Fruit fly (Drosophila melanogaster): ENCODE data around the gene acs.

The acs gene

dm6 chr3L:1968805-1969378 lies 2.5 kb upstream of the acs start:
- TF ChIP-seq NfI (GFP tag; optimal IDR thresholded peaks at IDR 0.05) (no peak), HHEX (GFP tag; optimal IDR thresholded peaks at IDR 0.05) (peak; percentile 6), CG34376 (GFP tag; optimal IDR thresholded peaks at IDR 0.05) (peak; percentile 27), sd (tag; optimal IDR thresholded peaks at IDR 0.05) (peak; percentile 18), Aef1 (GFP tag; IDR thresholded peaks at IDR 0.05) (no peak), Pdp1 (GFP tag; optimal IDR thresholded peaks at IDR 0.05) (peak in 1 of 2 experiments; percentile 87), Med (GFP tag) (peak; percentile 4), Ets65A (GFP tag) (peak; percentile 56), sens (GFP tag) (no peak), GATAe (GFP tag; conservative IDR thresholded peaks at IDR 0.05) (0 out of 2 replicates have a peak, but pooled peaks have one; percentile 19), sug (tag; optimal IDR thresholded peaks at IDR 0.05) (peak; percentile 30), exex (tag; optimal IDR thresholded peaks at IDR 0.05) (peak; percentile 35), CG13296 (GFP tag; optimal IDR thresholded peaks at IDR 0.05) (peak; percentile 16), Sry-β (GFP tag; optimal IDR thresholded peaks at IDR 0.05) (no peak), mirr (GFP tag; optimal IDR thresholded peaks at IDR 0.05) (peak; percentile 79), lab (GFP tag; optimal IDR thresholded peaks at IDR 0.05) (peak; percentile 8), CG10147 (GFP tag; optimal IDR thresholded peaks at IDR 0.05) (no peak)

- no peak for TF ChIP-seq tna (GFP tag; IDR thresholded peaks at IDR 0.05; ENCODE audit: partially characterized antibody)
- no peak for TF ChIP-seq Spps (tag; optimal IDR thresholded peaks at IDR 0.05)
- TF ChIP-seq Hr51 (GFP tag; optimal IDR thresholded peaks at IDR 0.05), result no peak
- TF ChIP-seq amos (GFP tag; IDR thresholded peaks at IDR 0.05; ENCODE audit: partially characterized antibody), result peak; percentile 22; the same call in 1 of the 2 replicates
- no peak for TF ChIP-seq Rx (GFP tag; IDR thresholded peaks at IDR 0.05)
- no peak for TF ChIP-seq vnd (GFP tag; IDR thresholded peaks at IDR 0.05; ENCODE audit: partially characterized antibody)
- TF ChIP-seq CG1602 (GFP tag; optimal IDR thresholded peaks at IDR 0.05), result no peak
- TF ChIP-seq CG12299 (tag; optimal IDR thresholded peaks at IDR 0.05), result no peak
- peak in 1 of 2 experiments; percentile 36 for TF ChIP-seq Trl (optimal IDR thresholded peaks at IDR 0.05)
- no peak for TF ChIP-seq Trl (GFP tag; optimal IDR thresholded peaks at IDR 0.05)
- no peak for TF ChIP-seq crc (GFP tag; optimal IDR thresholded peaks at IDR 0.05)
- no peak for TF ChIP-seq CG6854 (GFP tag; optimal IDR thresholded peaks at IDR 0.05)
- no peak for TF ChIP-seq CG14965 (GFP tag; optimal IDR thresholded peaks at IDR 0.05; ENCODE audit: borderline replicate concordance)
- no peak for TF ChIP-seq CG3065 (GFP tag; optimal IDR thresholded peaks at IDR 0.05)
- peak; percentile 42 for TF ChIP-seq CG12659 (GFP tag; optimal IDR thresholded peaks at IDR 0.05)
- no peak for TF ChIP-seq gt (GFP tag; IDR thresholded peaks at IDR 0.05)
- no peak for TF ChIP-seq CG4404 (GFP tag; IDR thresholded peaks at IDR 0.05)
- no peak for TF ChIP-seq CG10209 (GFP tag; optimal IDR thresholded peaks at IDR 0.05)
- TF ChIP-seq Atf3 (GFP tag; optimal IDR thresholded peaks at IDR 0.05), result no peak
- TF ChIP-seq Xrp1 (GFP tag; IDR thresholded peaks at IDR 0.05), result 0 out of 2 replicates have a peak, but pooled peaks have one; percentile 17
- no peak for TF ChIP-seq Camta (GFP tag; optimal IDR thresholded peaks at IDR 0.05)
- no peak for TF ChIP-seq ara (GFP tag; IDR thresholded peaks at IDR 0.05)
- TF ChIP-seq sens-2 (GFP tag; IDR thresholded peaks at IDR 0.05), result no peak
- no peak for TF ChIP-seq Oaz (GFP tag; IDR thresholded peaks at IDR 0.05)
- TF ChIP-seq sisA (GFP tag; IDR thresholded peaks at IDR 0.05), result no peak
- peak; percentile 78 for TF ChIP-seq gfzf (GFP tag; optimal IDR thresholded peaks at IDR 0.05)
- no peak for TF ChIP-seq CG12104 (GFP tag; optimal IDR thresholded peaks at IDR 0.05)
- no peak for TF ChIP-seq cwo (GFP tag; optimal IDR thresholded peaks at IDR 0.05)
- TF ChIP-seq CG14667 (GFP tag; IDR thresholded peaks at IDR 0.05), result no peak
- peak; percentile 9 for TF ChIP-seq CG17568 (GFP tag; optimal IDR thresholded peaks at IDR 0.05)
- peak; percentile 52 for TF ChIP-seq CG15514 (GFP tag; optimal IDR thresholded peaks at IDR 0.05)
Measured at dm6 chr3L:1969539-1970337, 1.7 kb upstream of the acs start, which contains the start of gene CG1927. CG1927 (minus strand) TSS chr3L:1970079.

All from whole organism, embryonic.